Worm (Caenorhabditis elegans): Measurements from ENCODE around the gene Y73F4A.1.

The Y73F4A.1 gene

DNA sequence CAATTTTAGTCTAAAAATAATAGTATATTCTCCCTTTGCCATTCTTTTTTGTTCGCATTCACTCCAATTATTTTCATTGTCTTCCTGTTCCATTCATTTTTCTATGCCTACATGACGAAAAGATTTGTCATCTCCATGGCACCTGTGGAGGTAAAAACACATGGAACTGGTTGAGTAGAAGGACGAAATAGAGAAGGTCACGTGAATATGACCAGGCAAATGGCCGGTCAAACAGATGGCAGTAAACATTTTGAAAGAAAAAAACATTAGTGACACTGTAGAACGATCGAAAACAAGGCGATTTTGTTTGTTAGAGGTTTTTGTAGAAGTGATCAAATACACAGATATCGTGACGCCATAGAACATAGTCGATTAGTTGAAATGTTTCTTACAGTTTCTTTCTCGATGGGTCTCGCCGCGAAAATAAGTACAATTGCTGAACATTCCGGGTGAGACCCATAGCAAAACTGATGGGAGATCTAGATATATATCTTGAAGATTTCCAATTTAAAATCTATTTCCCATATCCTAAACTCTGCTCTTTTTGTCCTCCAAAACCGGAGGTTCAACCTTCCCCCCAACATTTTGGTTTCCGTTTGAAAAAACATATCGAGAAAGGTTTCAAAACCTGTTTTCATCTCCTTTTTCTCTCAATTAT is 45.5 kb upstream of the Y73F4A.1 start (continued):
- TF ChIP-seq nhr-90 (tag; optimal IDR thresholded peaks at IDR 0.05; ENCODE audit: poor library complexity): peak; percentile 47
- TF ChIP-seq C16A3.4 (tag; optimal IDR thresholded peaks at IDR 0.05): peak; percentile 38
- peak; percentile 40 for TF ChIP-seq skn-1 (tag; optimal IDR thresholded peaks at IDR 0.05)
- TF ChIP-seq nhr-20 (tag; optimal IDR thresholded peaks at IDR 0.05): peak; percentile 67

DNA sequence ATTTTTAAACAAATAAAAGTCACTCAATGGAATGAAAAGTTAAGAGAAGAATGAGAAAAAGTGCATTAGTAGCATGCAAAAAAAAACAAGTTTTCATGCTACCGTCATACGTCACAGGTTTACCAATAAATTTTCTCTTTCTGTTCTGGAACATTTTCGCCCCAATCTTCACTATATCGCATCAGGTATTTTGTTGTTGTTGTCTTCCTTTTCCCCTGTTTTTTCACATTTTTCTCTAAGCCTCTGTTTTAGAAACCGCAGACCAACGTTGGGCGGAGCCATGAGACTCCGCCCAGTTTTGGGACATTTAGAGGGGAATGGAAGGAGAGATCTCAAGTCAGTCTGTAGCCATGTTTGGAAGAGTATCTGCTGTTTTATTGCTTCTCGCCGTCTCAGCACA is 43.1 kb upstream of the Y73F4A.1 start, which contains the start of gene msa-1:
TSS of gene msa-1 (plus strand) at position 301 of the 400 bp plus-strand sequence.
- peak; percentile 31 for TF ChIP-seq mep-1 (tag; optimal IDR thresholded peaks at IDR 0.05)
- no peak for TF ChIP-seq ceh-63 (GFP tag; optimal IDR thresholded peaks at IDR 0.05)
- TF ChIP-seq rnt-1 (tag; optimal IDR thresholded peaks at IDR 0.05): peak; percentile 16
- TF ChIP-seq unc-130 (tag; optimal IDR thresholded peaks at IDR 0.05): no peak
- no peak for TF ChIP-seq nhr-12 (tag; optimal IDR thresholded peaks at IDR 0.05)
- peak; percentile 5 for TF ChIP-seq lin-14 (GFP tag; optimal IDR thresholded peaks at IDR 0.05)
- TF ChIP-seq skn-1 (tag; optimal IDR thresholded peaks at IDR 0.05): no peak
- TF ChIP-seq hlh-17 (GFP tag; optimal IDR thresholded peaks at IDR 0.05; ENCODE audit: borderline replicate concordance): no peak
- TF ChIP-seq zip-4 (GFP tag; optimal IDR thresholded peaks at IDR 0.05): no peak
- TF ChIP-seq unc-86 (tag; optimal IDR thresholded peaks at IDR 0.05): no peak
- TF ChIP-seq mef-2 (tag; optimal IDR thresholded peaks at IDR 0.05): no peak
- peak; percentile 33 for TF ChIP-seq ama-1 (optimal IDR thresholded peaks at IDR 0.05)
- no peak for TF ChIP-seq xbp-1 (tag; optimal IDR thresholded peaks at IDR 0.05)
- TF ChIP-seq nhr-90 (tag; optimal IDR thresholded peaks at IDR 0.05; ENCODE audit: poor library complexity): no peak
- no peak for TF ChIP-seq ets-5 (GFP tag; IDR thresholded peaks at IDR 0.05)
- TF ChIP-seq ztf-4 (tag; optimal IDR thresholded peaks at IDR 0.05): no peak
- TF ChIP-seq nhr-19 (GFP tag; conservative IDR thresholded peaks at IDR 0.05): no peak
- peak; percentile 35 for TF ChIP-seq blmp-1 (tag; optimal IDR thresholded peaks at IDR 0.05)

DNA sequence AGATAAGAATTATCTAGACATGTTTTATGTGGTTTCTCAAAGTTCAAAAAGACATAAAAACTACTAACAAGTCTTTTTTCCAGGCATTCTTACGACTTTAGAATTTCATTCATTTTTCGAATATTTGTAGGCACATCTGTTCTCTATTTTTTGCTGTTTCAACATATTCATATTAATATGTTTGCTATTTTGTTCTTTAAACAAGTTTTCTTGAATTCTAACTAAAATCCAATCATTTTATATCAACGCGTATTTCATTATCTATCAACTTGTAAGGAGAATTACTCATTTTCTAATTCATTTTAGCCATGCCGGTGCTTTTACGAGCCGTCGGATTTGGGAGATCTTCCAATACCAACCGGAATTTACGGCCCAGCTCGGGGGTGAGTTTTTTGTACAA is 36.9 kb upstream of the Y73F4A.1 start, which contains the start of gene twk-8:
TSS of gene twk-8 (plus strand) at position 301 of the 400 bp plus-strand sequence.
- no peak for TF ChIP-seq nhr-19 (GFP tag; conservative IDR thresholded peaks at IDR 0.05)
- TF ChIP-seq zip-4 (GFP tag; optimal IDR thresholded peaks at IDR 0.05): no peak
- TF ChIP-seq ceh-8 (GFP tag; optimal IDR thresholded peaks at IDR 0.05): no peak
- no peak for TF ChIP-seq fkh-10 (GFP tag; optimal IDR thresholded peaks at IDR 0.05)
- no peak for TF ChIP-seq hlh-4 (tag; optimal IDR thresholded peaks at IDR 0.05)

DNA sequence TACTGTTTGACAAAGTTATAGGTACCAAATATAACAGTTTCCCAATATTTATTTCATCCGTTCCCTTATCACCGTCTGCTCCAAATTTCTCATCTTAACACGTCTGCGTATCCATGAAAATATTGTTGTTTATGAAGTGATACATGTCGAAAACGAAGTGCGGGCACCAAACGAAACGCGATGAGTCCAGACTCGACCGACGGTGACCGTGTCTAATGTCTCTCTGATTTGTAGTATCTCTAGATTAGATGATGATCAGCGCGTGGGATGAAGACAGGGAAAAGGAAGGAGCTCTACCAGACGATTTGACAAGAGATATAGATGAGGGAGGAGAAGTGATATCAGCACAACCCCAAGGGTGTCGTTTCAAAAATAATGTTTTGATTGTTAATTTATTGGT is 35.0 kb upstream of the Y73F4A.1 start:
- TF ChIP-seq egl-13 (tag; optimal IDR thresholded peaks at IDR 0.05) (no peak), nhr-71 (tag; optimal IDR thresholded peaks at IDR 0.05) (peak; percentile 70), lsy-2 (tag; optimal IDR thresholded peaks at IDR 0.05) (peak in 1 of 2 experiments; percentile 31), mdl-1 (tag; optimal IDR thresholded peaks at IDR 0.05) (no peak), nhr-19 (GFP tag; conservative IDR thresholded peaks at IDR 0.05) (peak; percentile 25; the same call in 1 of the 2 replicates), nhr-77 (tag; optimal IDR thresholded peaks at IDR 0.05) (no peak), ceh-82 (tag; optimal IDR thresholded peaks at IDR 0.05) (no peak), elt-3 (tag; optimal IDR thresholded peaks at IDR 0.05) (no peak), nhr-76 (tag; optimal IDR thresholded peaks at IDR 0.05) (no peak), aly-2 (tag; optimal IDR thresholded peaks at IDR 0.05) (no peak), lin-39 (tag; optimal IDR thresholded peaks at IDR 0.05) (no peak), ets-5 (GFP tag; IDR thresholded peaks at IDR 0.05) (no peak), lin-14 (GFP tag; optimal IDR thresholded peaks at IDR 0.05) (peak; percentile 78), Y116A8C.19 (tag; optimal IDR thresholded peaks at IDR 0.05; ENCODE audit: borderline replicate concordance) (no peak), dsc-1 (tag; optimal IDR thresholded peaks at IDR 0.05) (no peak), efl-1 (optimal IDR thresholded peaks at IDR 0.05) (peak in 1 of 2 experiments; percentile 15), efl-1 (GFP tag; optimal IDR thresholded peaks at IDR 0.05 in 1 of 2) (peak in 1 of 2 experiments; percentile 45), lin-35 (GFP tag; optimal IDR thresholded peaks at IDR 0.05) (peak in 1 of 2 experiments; percentile 3), xbp-1 (tag; optimal IDR thresholded peaks at IDR 0.05) (no peak), aha-1 (tag; optimal IDR thresholded peaks at IDR 0.05) (no peak), zag-1 (tag; optimal IDR thresholded peaks at IDR 0.05) (no peak), nhr-12 (tag; optimal IDR thresholded peaks at IDR 0.05) (no peak), nhr-84 (tag; optimal IDR thresholded peaks at IDR 0.05) (no peak), snu-23 (GFP tag; optimal IDR thresholded peaks at IDR 0.05) (peak; percentile 44), nhr-20 (tag; optimal IDR thresholded peaks at IDR 0.05) (peak; percentile 11), unc-130 (tag; optimal IDR thresholded peaks at IDR 0.05) (peak; percentile 73), rnt-1 (tag; optimal IDR thresholded peaks at IDR 0.05) (peak; percentile 72), unc-86 (tag; optimal IDR thresholded peaks at IDR 0.05) (no peak), mab-9 (GFP tag; IDR thresholded peaks at IDR 0.05) (no peak)

Measured in whole organism, L1 larva.